Fruit fly (Drosophila melanogaster) whole organism, embryonic: ENCODE measurements around the gene Pde11.

Experiments used
- Adf1 ChIP-seq: fragments of 200-800 bp; sonication (Bioruptor generic); IDR thresholded peaks from 2 replicates; pipeline ENCODE4 v1.3.6; 2022; ENCODE audit warnings: missing biosample characterization, missing genetic modification characterization
- Aef1 ChIP-seq: fragments of 200-800 bp; sonication (Bioruptor generic); IDR thresholded peaks from 3 replicates; pipeline ENCODE4 v1.3.6; 2022; ENCODE audit warnings: missing biosample characterization, missing genetic modification characterization
- Atf-2 ChIP-seq: fragments of 200-800 bp; sonication (Bioruptor generic); optimal IDR thresholded peaks from 2 replicates; lab custom pipeline; 2016; ENCODE audit warnings: missing biosample characterization, missing genetic modification characterization
- Atf6 ChIP-seq: fragments of 200-800 bp; sonication (Bioruptor generic); IDR thresholded peaks from 2 replicates; pipeline ENCODE4 v1.3.6; 2022; ENCODE audit warnings: missing biosample characterization, missing genetic modification characterization
- BEAF-32 ChIP-seq: fragments of 200-800 bp; sonication (Bioruptor generic); optimal IDR thresholded peaks from 3 replicates; lab custom pipeline; 2017; ENCODE audit warnings: missing biosample characterization, missing genetic modification characterization, mild to moderate bottlenecking, moderate library complexity, missing genetic modification reagents
- CG1024 ChIP-seq: fragments of 200-800 bp; sonication (Bioruptor generic); IDR thresholded peaks from 2 replicates; pipeline ENCODE4 v1.3.6; 2022; ENCODE audit warnings: missing biosample characterization, missing genetic modification characterization
- CG10543 ChIP-seq: fragments of 200-800 bp; sonication (Bioruptor generic); optimal IDR thresholded peaks from 3 replicates; lab custom pipeline; 2017; ENCODE audit warnings: missing biosample characterization, mild to moderate bottlenecking, missing genetic modification characterization, moderate library complexity
- CG11504 ChIP-seq: fragments of 200-800 bp; sonication (Bioruptor generic); optimal IDR thresholded peaks from 3 replicates; lab custom pipeline; 2019; ENCODE audit warnings: missing biosample characterization, mild to moderate bottlenecking, missing genetic modification characterization, moderate library complexity
- CG12104 ChIP-seq: fragments of 200-800 bp; sonication (Bioruptor generic); optimal IDR thresholded peaks from 3 replicates; lab custom pipeline; 2016; ENCODE audit warnings: missing biosample characterization, missing genetic modification characterization
- CG14667 ChIP-seq: fragments of 200-800 bp; sonication (Bioruptor generic); IDR thresholded peaks from 2 replicates; pipeline ENCODE4 v1.3.6; 2022; ENCODE audit warnings: missing biosample characterization, missing genetic modification characterization
- CG14965 ChIP-seq: fragments of 200-800 bp; sonication (Bioruptor generic); optimal IDR thresholded peaks from 2 replicates; lab custom pipeline; 2016; ENCODE audit warnings: missing biosample characterization, missing genetic modification characterization, borderline replicate concordance
- CG17385 ChIP-seq: fragments of 200-800 bp; sonication (Bioruptor generic); optimal IDR thresholded peaks from 3 replicates; lab custom pipeline; 2018; ENCODE audit warnings: missing biosample characterization, mild to moderate bottlenecking, missing genetic modification characterization
- CG18599 ChIP-seq: fragments of 200-800 bp; sonication (Bioruptor generic); optimal IDR thresholded peaks from 3 replicates; lab custom pipeline; 2017; ENCODE audit warnings: missing biosample characterization, missing genetic modification characterization, mild to moderate bottlenecking, moderate library complexity, missing genetic modification reagents
- CG18764 ChIP-seq: fragments of 200-800 bp; sonication (Bioruptor generic); optimal IDR thresholded peaks from 3 replicates; lab custom pipeline; 2016; ENCODE audit warnings: missing biosample characterization, missing genetic modification characterization
- CG3281 ChIP-seq: fragments of 200-800 bp; sonication (Bioruptor generic); optimal IDR thresholded peaks from 3 replicates; lab custom pipeline; 2017; ENCODE audit warnings: missing biosample characterization, mild to moderate bottlenecking, missing genetic modification characterization
- CG34224 ChIP-seq: fragments of 200-800 bp; sonication (Bioruptor generic); IDR thresholded peaks from 3 replicates; pipeline ENCODE4 v1.3.6; 2022; ENCODE audit warnings: missing biosample characterization, missing genetic modification characterization; ENCODE audit not compliant: partially characterized antibody
- CG3847 ChIP-seq: fragments of 200-800 bp; sonication (Bioruptor generic); IDR thresholded peaks from 2 replicates; pipeline ENCODE4 v1.3.6; 2022; ENCODE audit warnings: missing biosample characterization, missing genetic modification characterization
- CG5953 ChIP-seq: fragments of 200-800 bp; sonication (Bioruptor generic); IDR thresholded peaks from 2 replicates; pipeline ENCODE4 v1.3.6; 2022; ENCODE audit warnings: missing biosample characterization, missing genetic modification characterization
- CG7556 ChIP-seq: fragments of 200-800 bp; sonication (Bioruptor generic); optimal IDR thresholded peaks from 2 replicates; lab custom pipeline; 2017; ENCODE audit warnings: missing biosample characterization, mild to moderate bottlenecking, missing genetic modification characterization
- CG9215 ChIP-seq: fragments of 200-800 bp; sonication (Bioruptor generic); IDR thresholded peaks from 2 replicates; pipeline ENCODE4 v1.3.6; 2022; ENCODE audit warnings: missing biosample characterization, missing genetic modification characterization
- CG9609 ChIP-seq: fragments of 200-800 bp; sonication (Bioruptor generic); optimal IDR thresholded peaks from 3 replicates; lab custom pipeline; 2016; ENCODE audit warnings: missing biosample characterization, missing genetic modification characterization
- CoRest ChIP-seq: fragments of 200-800 bp; sonication (Bioruptor generic); optimal IDR thresholded peaks from 3 replicates; lab custom pipeline; 2018; ENCODE audit warnings: missing biosample characterization, mild to moderate bottlenecking, missing genetic modification characterization, moderate library complexity
- H15 ChIP-seq: fragments of 200-800 bp; sonication (Bioruptor generic); IDR thresholded peaks from 3 replicates; pipeline ENCODE4 v1.3.6; 2022; ENCODE audit warnings: missing biosample characterization, missing genetic modification characterization
- HLHmδ ChIP-seq: fragments of 200-800 bp; sonication (Bioruptor generic); optimal IDR thresholded peaks from 2 replicates; lab custom pipeline; 2018; ENCODE audit warnings: missing biosample characterization, mild to moderate bottlenecking, missing genetic modification characterization, moderate library complexity
- HmgZ ChIP-seq: fragments of 200-800 bp; sonication (Bioruptor generic); optimal IDR thresholded peaks from 2 replicates; lab custom pipeline; 2018; ENCODE audit warnings: missing biosample characterization, mild to moderate bottlenecking, missing genetic modification characterization
- Lpt ChIP-seq: fragments of >200 bp; optimal IDR thresholded peaks from 2 replicates; lab custom pipeline; 2018; ENCODE audit warnings: missing biosample characterization, missing genetic modification characterization
- Nf-YC ChIP-seq: fragments of 200-800 bp; optimal IDR thresholded peaks from 3 replicates; lab custom pipeline; 2019; ENCODE audit warnings: missing biosample characterization, mild to moderate bottlenecking, missing genetic modification characterization, moderate library complexity
- NfI ChIP-seq: fragments of 200-800 bp; sonication (Bioruptor generic); optimal IDR thresholded peaks from 3 replicates; lab custom pipeline; 2018; ENCODE audit warnings: missing biosample characterization, mild to moderate bottlenecking, missing genetic modification characterization, moderate library complexity
- abd-A ChIP-seq: fragments of 200-800 bp; sonication (Bioruptor generic); optimal IDR thresholded peaks from 3 replicates; lab custom pipeline; 2019; ENCODE audit warnings: missing biosample characterization, mild to moderate bottlenecking, missing genetic modification characterization, moderate library complexity
- ap ChIP-seq: fragments of 200-800 bp; sonication (Bioruptor generic); IDR thresholded peaks from 2 replicates; pipeline ENCODE4 v1.3.6; 2022; ENCODE audit warnings: missing biosample characterization, missing genetic modification characterization
- ara ChIP-seq: fragments of 200-800 bp; sonication (Bioruptor generic); IDR thresholded peaks from 2 replicates; pipeline ENCODE4 v1.3.6; 2022; ENCODE audit warnings: missing biosample characterization, missing genetic modification characterization
- dm ChIP-seq: fragments of 200-800 bp; sonication (Bioruptor generic); optimal IDR thresholded peaks from 3 replicates; lab custom pipeline; 2016; ENCODE audit warnings: missing biosample characterization, missing genetic modification characterization
- dpn ChIP-seq, 2 experiments: fragments of 200-800 bp; sonication (Bioruptor generic); optimal IDR thresholded peaks; 3 replicates each; lab custom pipeline; 2016; ENCODE audit warnings: missing biosample characterization in 2 of 2, missing genetic modification characterization in 2 of 2
- emc ChIP-seq: fragments of 200-800 bp; sonication (Bioruptor generic); optimal IDR thresholded peaks from 2 replicates; lab custom pipeline; 2016; ENCODE audit warnings: missing biosample characterization, missing genetic modification characterization
- esg ChIP-seq: fragments of 200-800 bp; sonication (Bioruptor generic); conservative IDR thresholded peaks from 2 replicates; pipeline ENCODE4 v1.3.6; 2022; ENCODE audit warnings: missing biosample characterization, missing genetic modification characterization
- ham ChIP-seq: fragments of 200-800 bp; sonication (Bioruptor generic); IDR thresholded peaks from 2 replicates; pipeline ENCODE4 v1.3.6; 2022; ENCODE audit warnings: missing biosample characterization, missing genetic modification characterization
- her ChIP-seq: fragments of 200-800 bp; sonication (Bioruptor generic); optimal IDR thresholded peaks from 2 replicates; lab custom pipeline; 2016; ENCODE audit warnings: missing biosample characterization, missing genetic modification characterization
- insv ChIP-seq, 2 experiments: fragments of 200-800 bp; sonication (Bioruptor generic); optimal IDR thresholded peaks; 3 replicates each; lab custom pipeline; 2016 to 2018; ENCODE audit warnings: missing biosample characterization in 2 of 2, missing genetic modification characterization in 2 of 2
- inv ChIP-seq: fragments of 200-800 bp; sonication (Bioruptor generic); IDR thresholded peaks from 2 replicates; pipeline ENCODE4 v1.3.6; 2022; ENCODE audit warnings: missing biosample characterization, missing genetic modification characterization; ENCODE audit not compliant: partially characterized antibody
- jumu ChIP-seq: fragments of 200-800 bp; sonication (Bioruptor generic); optimal IDR thresholded peaks from 3 replicates; lab custom pipeline; 2016; ENCODE audit warnings: missing biosample characterization, missing genetic modification characterization
- klu ChIP-seq: fragments of 200-800 bp; sonication (Bioruptor generic); IDR thresholded peaks from 2 replicates; pipeline ENCODE4 v1.3.6; 2022; ENCODE audit warnings: missing biosample characterization, missing genetic modification characterization
- lmd ChIP-seq: fragments of 200-800 bp; sonication (Bioruptor generic); IDR thresholded peaks from 2 replicates; pipeline ENCODE4 v1.3.6; 2022; ENCODE audit warnings: missing biosample characterization, missing genetic modification characterization
- lov ChIP-seq, 2 experiments: fragments of 200-800 bp in 1 of 2; fragments of >200 bp in 1 of 2; sonication (Bioruptor generic) in 1 of 2; IDR thresholded peaks in 1 of 2; optimal IDR thresholded peaks in 1 of 2; 2 replicates in 1 of 2; 3 replicates in 1 of 2; pipeline versions ENCODE4 v1.3.6 to Lab custom; 2017 to 2022; ENCODE audit warnings: missing biosample characterization in 1 of 2, missing genetic modification characterization in 1 of 2
- nerfin-2 ChIP-seq: fragments of 200-800 bp; sonication (Bioruptor generic); IDR thresholded peaks from 2 replicates; pipeline ENCODE4 v1.3.6; 2022; ENCODE audit warnings: missing biosample characterization, missing genetic modification characterization; ENCODE audit not compliant: partially characterized antibody
- pita ChIP-seq: fragments of 200-800 bp; sonication (Bioruptor generic); optimal IDR thresholded peaks from 2 replicates; lab custom pipeline; 2017; ENCODE audit warnings: missing biosample characterization, mild to moderate bottlenecking, missing genetic modification characterization
- prd ChIP-seq, 3 experiments: fragments of >200 bp in 2 of 3; fragments of 200-800 bp in 1 of 3; sonication (Bioruptor generic) in 1 of 3; optimal IDR thresholded peaks in 2 of 3; IDR thresholded peaks in 1 of 3; 2 replicates in 2 of 3; 3 replicates in 1 of 3; pipeline versions ENCODE4 v1.3.6 to Lab custom; 2017 to 2022; ENCODE audit warnings: missing biosample characterization in 1 of 3, missing genetic modification characterization in 1 of 3
- row ChIP-seq: fragments of 200-800 bp; sonication (Bioruptor generic); IDR thresholded peaks from 3 replicates; pipeline ENCODE4 v1.3.6; 2022; ENCODE audit warnings: missing biosample characterization, missing genetic modification characterization
- sr ChIP-seq: fragments of 200-800 bp; sonication (Bioruptor generic); IDR thresholded peaks from 3 replicates; pipeline ENCODE4 v1.3.6; 2022; ENCODE audit warnings: missing biosample characterization, missing genetic modification characterization
- twi ChIP-seq: fragments of 200-800 bp; optimal IDR thresholded peaks from 2 replicates; lab custom pipeline; 2019; ENCODE audit warnings: missing biosample characterization, mild to moderate bottlenecking, missing genetic modification characterization, moderate library complexity
- usp ChIP-seq: fragments of >200 bp; optimal IDR thresholded peaks from 2 replicates; lab custom pipeline; 2017; ENCODE audit warnings: missing biosample characterization, missing genetic modification characterization

The Pde11 gene

dm6 chr2L:18562573-18562972, 27.6 kb downstream of the Pde11 start (continued):
- no peak for TF ChIP-seq row (GFP tag; lab: Robert Waterston, UW)
- TF ChIP-seq ap (GFP tag; lab: Robert Waterston, UW): no peak
- TF ChIP-seq dpn (GFP tag; optimal IDR thresholded peaks at IDR 0.05; lab: Kevin White, UChicago): no peak
- TF ChIP-seq ham: no peak
- TF ChIP-seq H15: no peak
- TF ChIP-seq HmgZ (tag; lab: Kevin White, UChicago): no peak
- TF ChIP-seq CG12104 (GFP tag; lab: Kevin White, UChicago): no peak
- TF ChIP-seq Atf6 (GFP tag; lab: Robert Waterston, UW): no peak
- peak; percentile 88 for TF ChIP-seq CG9215 (GFP tag; lab: Robert Waterston, UW)
- TF ChIP-seq esg (GFP tag; lab: Robert Waterston, UW): no peak
- no peak for TF ChIP-seq insv (GFP tag; optimal IDR thresholded peaks at IDR 0.05; lab: Kevin White, UChicago)
- TF ChIP-seq BEAF-32 (GFP tag; lab: Kevin White, UChicago): peak; percentile 1
- no peak for TF ChIP-seq CG3847 (GFP tag; lab: Robert Waterston, UW)
- TF ChIP-seq Nf-YC: no peak
- TF ChIP-seq nerfin-2 (GFP tag; lab: Robert Waterston, UW): no peak
- TF ChIP-seq twi (tag; lab: Kevin White, UChicago): no peak
- TF ChIP-seq abd-A (tag; lab: Kevin White, UChicago): no peak
- TF ChIP-seq pita: no peak
- TF ChIP-seq Lpt: no peak
- TF ChIP-seq emc (GFP tag; lab: Kevin White, UChicago): no peak

- no peak for TF ChIP-seq CG18764 (GFP tag; lab: Kevin White, UChicago)
- TF ChIP-seq CG14965 (GFP tag; lab: Kevin White, UChicago): no peak
- TF ChIP-seq lov (optimal IDR thresholded peaks at IDR 0.05; lab: Kevin White, UChicago): no peak
- 0 out of 3 replicates have a peak, but pooled peaks have one; percentile 26 for TF ChIP-seq lov (GFP tag; IDR thresholded peaks at IDR 0.05; lab: Robert Waterston, UW)
- no peak for TF ChIP-seq NfI (GFP tag; lab: Kevin White, UChicago)
- TF ChIP-seq ara (GFP tag; lab: Robert Waterston, UW): no peak
- TF ChIP-seq klu (GFP tag; lab: Robert Waterston, UW): no peak
- no peak for TF ChIP-seq CG17385 (GFP tag; lab: Kevin White, UChicago)
- TF ChIP-seq CG3281 (GFP tag; lab: Kevin White, UChicago): no peak
- no peak for TF ChIP-seq CG34224
- no peak for TF ChIP-seq CoRest (tag; lab: Kevin White, UChicago)
- no peak for TF ChIP-seq inv (GFP tag; lab: Robert Waterston, UW)
- TF ChIP-seq HLHmδ (GFP tag; lab: Kevin White, UChicago): peak; percentile 58
- peak; percentile 36 for TF ChIP-seq CG10543
- no peak for TF ChIP-seq prd (optimal IDR thresholded peaks at IDR 0.05; lab: Kevin White, UChicago)
- no peak for TF ChIP-seq prd (GFP tag; IDR thresholded peaks at IDR 0.05; lab: Robert Waterston, UW)
- TF ChIP-seq CG18599 (GFP tag; lab: Kevin White, UChicago): peak; percentile 11
- TF ChIP-seq her (GFP tag; lab: Kevin White, UChicago): no peak
- no peak for TF ChIP-seq dm (GFP tag; lab: Kevin White, UChicago)
- TF ChIP-seq Atf-2 (GFP tag; lab: Kevin White, UChicago): no peak
- no peak for TF ChIP-seq CG7556 (GFP tag; lab: Kevin White, UChicago)
- TF ChIP-seq Adf1 (GFP tag; lab: Robert Waterston, UW): no peak; the same call in 1 of the 2 replicates
- no peak for TF ChIP-seq CG9609
- TF ChIP-seq lmd: no peak
- TF ChIP-seq jumu (GFP tag; lab: Kevin White, UChicago): no peak
- TF ChIP-seq Atf6 (GFP tag; lab: Robert Waterston, UW): no peak
- TF ChIP-seq Aef1 (GFP tag; lab: Robert Waterston, UW): peak; percentile 59
- no peak for TF ChIP-seq usp
- no peak for TF ChIP-seq CG1024 (GFP tag; lab: Robert Waterston, UW)
- TF ChIP-seq sr (GFP tag; lab: Robert Waterston, UW): peak; percentile 20; the same call in 1 of the 3 replicates
- no peak for TF ChIP-seq CG5953 (GFP tag; lab: Robert Waterston, UW)
- TF ChIP-seq CG14667 (GFP tag; lab: Robert Waterston, UW): no peak
- no peak for TF ChIP-seq CG11504
Observed at dm6 chr2L:18561522-18562119, 28.5 kb downstream of the Pde11 start.
